Worm (Caenorhabditis elegans): ENCODE measurements around the gene srj-55.

- TF ChIP-seq him-1 (tag; optimal IDR thresholded peaks at IDR 0.05) = no peak
- no peak for TF ChIP-seq W03F9.2 (tag; optimal IDR thresholded peaks at IDR 0.05)
These were observed 21.2 kb downstream of the srj-55 start, which contains the start of gene srj-45 for ce11 chrV:2836501-2836900.

Measured in whole organism, L4/young adult.